Fruit fly (Drosophila melanogaster) whole organism, prepupa: ENCODE results near the gene Ork1.

Source experiments
- Blimp-1 ChIP-seq: fragments of 200-800 bp; sonication (Bioruptor generic); optimal IDR thresholded peaks from 3 replicates; lab custom pipeline; 2017; ENCODE audit warnings: missing biosample characterization, missing genetic modification characterization, mild to moderate bottlenecking, moderate library complexity, missing genetic modification reagents
- CG10631 ChIP-seq: fragments of 200-800 bp; sonication (Bioruptor generic); optimal IDR thresholded peaks from 2 replicates; lab custom pipeline; 2016; ENCODE audit warnings: missing biosample characterization, missing genetic modification characterization
- CG10669 ChIP-seq: fragments of 200-800 bp; sonication (Bioruptor generic); optimal IDR thresholded peaks from 3 replicates; lab custom pipeline; 2018; ENCODE audit warnings: missing biosample characterization, mild to moderate bottlenecking, missing genetic modification characterization, moderate library complexity
- CG11294 ChIP-seq: fragments of 200-800 bp; sonication (Bioruptor generic); IDR thresholded peaks from 2 replicates; pipeline ENCODE4 v1.3.6; 2022; ENCODE audit warnings: missing biosample characterization, missing genetic modification characterization
- CG11762 ChIP-seq: fragments of 200-800 bp; sonication (Bioruptor generic); optimal IDR thresholded peaks from 3 replicates; lab custom pipeline; 2016; ENCODE audit warnings: missing biosample characterization, missing genetic modification characterization; ENCODE audit not compliant: insufficient read depth
- CG1621 ChIP-seq: fragments of 200-800 bp; sonication (Bioruptor generic); optimal IDR thresholded peaks from 3 replicates; lab custom pipeline; 2018; ENCODE audit warnings: missing biosample characterization, mild to moderate bottlenecking, missing genetic modification characterization
- CG3032 ChIP-seq: fragments of 200-800 bp; optimal IDR thresholded peaks from 2 replicates; lab custom pipeline; 2019; ENCODE audit warnings: missing biosample characterization, mild to moderate bottlenecking, missing genetic modification characterization, moderate library complexity
- CG31627 ChIP-seq: fragments of 200-800 bp; sonication (Bioruptor generic); optimal IDR thresholded peaks from 3 replicates; lab custom pipeline; 2016; ENCODE audit warnings: missing biosample characterization, missing genetic modification characterization
- CG32006 ChIP-seq: fragments of 200-800 bp; sonication (Bioruptor generic); optimal IDR thresholded peaks from 3 replicates; lab custom pipeline; 2017; ENCODE audit warnings: missing biosample characterization, mild to moderate bottlenecking, missing genetic modification characterization
- CG34406 ChIP-seq: fragments of 200-800 bp; sonication (Bioruptor generic); optimal IDR thresholded peaks from 3 replicates; lab custom pipeline; 2016; ENCODE audit warnings: missing biosample characterization, missing genetic modification characterization
- CG3919 ChIP-seq: fragments of 200-800 bp; sonication (Bioruptor generic); optimal IDR thresholded peaks from 3 replicates; lab custom pipeline; 2016; ENCODE audit warnings: missing biosample characterization, missing genetic modification characterization
- CG4318 ChIP-seq: fragments of 200-800 bp; sonication (Bioruptor generic); optimal IDR thresholded peaks from 3 replicates; lab custom pipeline; 2017; ENCODE audit warnings: missing biosample characterization, mild to moderate bottlenecking, missing genetic modification characterization
- CG6163 ChIP-seq: fragments of 200-800 bp; sonication (Bioruptor generic); IDR thresholded peaks from 3 replicates; pipeline ENCODE4 v1.3.6; 2022; ENCODE audit warnings: missing biosample characterization, missing genetic modification characterization
- CG6276 ChIP-seq: fragments of 200-800 bp; sonication (Bioruptor generic); optimal IDR thresholded peaks from 2 replicates; lab custom pipeline; 2017; ENCODE audit warnings: missing biosample characterization, mild to moderate bottlenecking, missing genetic modification characterization
- CG6808 ChIP-seq: fragments of 200-800 bp; sonication (Bioruptor generic); optimal IDR thresholded peaks from 3 replicates; lab custom pipeline; 2017; ENCODE audit warnings: missing biosample characterization, missing genetic modification characterization, mild to moderate bottlenecking, moderate library complexity, missing genetic modification reagents
- CG6854 ChIP-seq: fragments of 200-800 bp; sonication (Bioruptor generic); optimal IDR thresholded peaks from 2 replicates; lab custom pipeline; 2017; ENCODE audit warnings: missing biosample characterization, mild to moderate bottlenecking, missing genetic modification characterization
- CG7368 ChIP-seq: fragments of 200-800 bp; sonication (Bioruptor generic); optimal IDR thresholded peaks from 3 replicates; lab custom pipeline; 2016; ENCODE audit warnings: missing biosample characterization, missing genetic modification characterization
- CG8119 ChIP-seq: fragments of 200-800 bp; sonication (Bioruptor generic); IDR thresholded peaks from 3 replicates; pipeline ENCODE4 v1.3.6; 2022; ENCODE audit warnings: missing biosample characterization, missing genetic modification characterization
- CG8319 ChIP-seq: fragments of 200-800 bp; sonication (Bioruptor generic); optimal IDR thresholded peaks from 3 replicates; lab custom pipeline; 2016; ENCODE audit warnings: missing biosample characterization, missing genetic modification characterization
- Eip75B ChIP-seq: fragments of 200-800 bp; sonication (Bioruptor generic); optimal IDR thresholded peaks from 3 replicates; lab custom pipeline; 2016; ENCODE audit warnings: missing biosample characterization, missing genetic modification characterization
- Eip78C ChIP-seq: fragments of 200-800 bp; sonication (Bioruptor generic); peaks from one replicate; lab custom pipeline; 2016; ENCODE audit warnings: missing biosample characterization, missing genetic modification characterization
- Ets21C ChIP-seq: fragments of 200-800 bp; sonication (Bioruptor generic); optimal IDR thresholded peaks from 3 replicates; lab custom pipeline; 2016; ENCODE audit warnings: missing biosample characterization, missing genetic modification characterization
- Ets96B ChIP-seq: fragments of 200-800 bp; optimal IDR thresholded peaks from 2 replicates; lab custom pipeline; 2019; ENCODE audit warnings: missing biosample characterization, mild to moderate bottlenecking, missing genetic modification characterization, moderate library complexity
- Gug ChIP-seq: fragments of 200-800 bp; sonication (Bioruptor generic); IDR thresholded peaks from 2 replicates; pipeline ENCODE4 v1.3.6; 2022; ENCODE audit warnings: missing biosample characterization, missing genetic modification characterization
- Hr38 ChIP-seq: sonication (Bioruptor generic); optimal IDR thresholded peaks from 2 replicates; lab custom pipeline; 2016; ENCODE audit warnings: missing biosample characterization, missing genetic modification characterization
- Hr39 ChIP-seq: fragments of 200-800 bp; sonication (Bioruptor generic); optimal IDR thresholded peaks from 2 replicates; lab custom pipeline; 2016; ENCODE audit warnings: missing biosample characterization, missing genetic modification characterization
- Lpt ChIP-seq: fragments of 200-800 bp; sonication (Bioruptor generic); optimal IDR thresholded peaks from 3 replicates; lab custom pipeline; 2016; ENCODE audit warnings: missing biosample characterization, missing genetic modification characterization
- Met ChIP-seq: fragments of 200-800 bp; sonication (Bioruptor generic); optimal IDR thresholded peaks from 3 replicates; lab custom pipeline; 2016; ENCODE audit warnings: missing biosample characterization, missing genetic modification characterization
- OdsH ChIP-seq: fragments of 200-800 bp; sonication (Bioruptor generic); optimal IDR thresholded peaks from 3 replicates; lab custom pipeline; 2016; ENCODE audit warnings: missing biosample characterization, missing genetic modification characterization
- Sox14 ChIP-seq: fragments of 200-800 bp; sonication (Bioruptor generic); optimal IDR thresholded peaks from 3 replicates; lab custom pipeline; 2016; ENCODE audit warnings: missing biosample characterization, missing genetic modification characterization
- Sox15 ChIP-seq: fragments of 200-800 bp; sonication (Bioruptor generic); optimal IDR thresholded peaks from 3 replicates; lab custom pipeline; 2016; ENCODE audit warnings: missing biosample characterization, missing genetic modification characterization
- acj6 ChIP-seq: fragments of 200-800 bp; sonication (Bioruptor generic); optimal IDR thresholded peaks from 3 replicates; lab custom pipeline; 2016; ENCODE audit warnings: missing biosample characterization, missing genetic modification characterization
- dac ChIP-seq: fragments of 200-800 bp; sonication (Bioruptor generic); optimal IDR thresholded peaks from 2 replicates; lab custom pipeline; 2017; ENCODE audit warnings: missing biosample characterization, mild to moderate bottlenecking, missing genetic modification characterization
- dsx ChIP-seq: fragments of 200-800 bp; optimal IDR thresholded peaks from 3 replicates; lab custom pipeline; 2019; ENCODE audit warnings: missing biosample characterization, mild to moderate bottlenecking, missing genetic modification characterization, moderate library complexity; ENCODE audit not compliant: poor library complexity, severe bottlenecking
- eg ChIP-seq: fragments of 200-800 bp; sonication (Bioruptor generic); IDR thresholded peaks from 3 replicates; pipeline ENCODE4 v1.3.6; 2022; ENCODE audit warnings: missing biosample characterization, missing genetic modification characterization
- esn ChIP-seq: fragments of 200-800 bp; sonication (Bioruptor generic); optimal IDR thresholded peaks from 2 replicates; lab custom pipeline; 2016; ENCODE audit warnings: missing biosample characterization, mild to moderate bottlenecking, missing genetic modification characterization, moderate library complexity
- fd59A ChIP-seq: fragments of 200-800 bp; sonication (Bioruptor generic); optimal IDR thresholded peaks from 2 replicates; lab custom pipeline; 2017; ENCODE audit warnings: missing biosample characterization, mild to moderate bottlenecking, missing genetic modification characterization, missing genetic modification reagents
- fd85E ChIP-seq: fragments of 200-800 bp; sonication (Bioruptor generic); optimal IDR thresholded peaks from 3 replicates; lab custom pipeline; 2016; ENCODE audit warnings: missing biosample characterization, missing genetic modification characterization
- fkh ChIP-seq: fragments of 200-800 bp; sonication (Bioruptor generic); optimal IDR thresholded peaks from 3 replicates; lab custom pipeline; 2017; ENCODE audit warnings: missing biosample characterization, mild to moderate bottlenecking, missing genetic modification characterization, moderate library complexity
- lz ChIP-seq: fragments of 200-800 bp; sonication (Bioruptor generic); optimal IDR thresholded peaks from 3 replicates; lab custom pipeline; 2016; ENCODE audit warnings: missing biosample characterization, missing genetic modification characterization
- net ChIP-seq: fragments of 200-800 bp; sonication (Bioruptor generic); optimal IDR thresholded peaks from 3 replicates; lab custom pipeline; 2016; ENCODE audit warnings: missing biosample characterization, missing genetic modification characterization
- pdm3 ChIP-seq: fragments of 200-800 bp; sonication (Bioruptor generic); optimal IDR thresholded peaks from 3 replicates; lab custom pipeline; 2016; ENCODE audit warnings: missing biosample characterization, missing genetic modification characterization
- salr ChIP-seq, 2 experiments: fragments of 200-800 bp; sonication (Bioruptor generic); optimal IDR thresholded peaks; 3 replicates each; lab custom pipeline; 2016 to 2018; ENCODE audit warnings: missing biosample characterization in 2 of 2, missing genetic modification characterization in 2 of 2, mild to moderate bottlenecking in 1 of 2
- spab ChIP-seq: fragments of 200-800 bp; sonication (Bioruptor generic); optimal IDR thresholded peaks from 2 replicates; lab custom pipeline; 2017; ENCODE audit warnings: missing biosample characterization, mild to moderate bottlenecking, missing genetic modification characterization, missing genetic modification reagents
- topi ChIP-seq: fragments of 200-800 bp; sonication (Bioruptor generic); optimal IDR thresholded peaks from 3 replicates; lab custom pipeline; 2016; ENCODE audit warnings: missing biosample characterization, missing genetic modification characterization
- vri ChIP-seq: fragments of 200-800 bp; sonication (Bioruptor generic); optimal IDR thresholded peaks from 3 replicates; lab custom pipeline; 2016; ENCODE audit warnings: missing biosample characterization, mild to moderate bottlenecking, missing genetic modification characterization

Gene Ork1

DNA sequence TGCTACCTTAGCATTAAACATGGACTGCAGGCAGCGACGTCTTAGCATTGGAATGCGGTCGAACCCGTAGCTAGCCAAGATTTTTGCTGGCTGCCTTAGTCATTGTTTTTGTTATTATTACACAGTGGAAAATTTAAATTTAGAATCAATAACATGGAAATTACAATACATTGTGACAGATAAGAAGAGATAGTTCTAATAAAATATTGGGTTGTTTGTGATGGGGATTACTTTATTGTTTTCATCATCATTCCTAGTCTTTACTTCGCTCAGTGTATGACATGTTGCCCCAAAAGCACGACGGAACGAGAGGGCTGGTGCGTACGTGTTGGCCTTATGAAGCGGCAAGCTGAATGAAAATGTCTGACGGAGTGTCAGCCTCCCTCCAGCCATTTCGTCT, 45.5 kb upstream of the Ork1 start (continued):
- TF ChIP-seq esn (GFP tag; lab: Kevin White, UChicago): peak; percentile 65
- peak; percentile 89 for TF ChIP-seq Eip75B (GFP tag; lab: Kevin White, UChicago)
- TF ChIP-seq Ets96B: peak; percentile 88
- peak; percentile 61 for TF ChIP-seq Hr39
- peak; percentile 52 for TF ChIP-seq CG31627 (GFP tag; lab: Kevin White, UChicago)
- TF ChIP-seq CG34406: peak; percentile 76
- TF ChIP-seq Gug (GFP tag; lab: Robert Waterston, UW): peak; percentile 80
- TF ChIP-seq CG6854 (GFP tag; lab: Kevin White, UChicago): no peak
- peak; percentile 17 for TF ChIP-seq fkh (GFP tag; lab: Kevin White, UChicago)
- peak; percentile 88 for TF ChIP-seq CG6808 (GFP tag; lab: Kevin White, UChicago)

DNA sequence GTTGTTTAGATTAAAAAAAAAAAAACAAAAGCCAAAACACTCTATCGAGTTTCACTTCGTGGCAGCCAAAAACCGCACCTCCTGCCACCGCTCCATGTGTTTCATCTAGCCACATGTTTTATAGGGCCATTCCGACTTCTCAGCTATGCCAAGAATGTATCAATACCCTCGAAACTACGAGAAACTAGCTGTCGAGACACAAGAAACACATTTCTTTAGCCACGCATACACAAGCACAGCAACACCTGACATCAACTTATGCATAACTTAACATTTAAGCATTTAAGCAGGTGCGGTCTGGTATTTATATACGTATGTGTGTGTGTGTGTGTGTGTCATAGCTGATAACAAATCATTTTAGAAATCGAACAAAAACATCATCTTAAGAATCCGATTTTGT, 44.5 kb upstream of the Ork1 start:
- no peak for TF ChIP-seq CG4318 (GFP tag; lab: Kevin White, UChicago)
- TF ChIP-seq Ets21C (GFP tag; lab: Kevin White, UChicago): no peak
- TF ChIP-seq CG6163 (GFP tag; lab: Robert Waterston, UW): no peak
- no peak for TF ChIP-seq CG6854 (GFP tag; lab: Kevin White, UChicago)
- TF ChIP-seq CG11294 (GFP tag; lab: Robert Waterston, UW): no peak
- no peak for TF ChIP-seq eg (GFP tag; lab: Robert Waterston, UW)
- TF ChIP-seq Lpt (GFP tag; lab: Kevin White, UChicago): no peak
- no peak for TF ChIP-seq CG10669 (GFP tag; lab: Kevin White, UChicago)
- TF ChIP-seq CG32006 (GFP tag; lab: Kevin White, UChicago): no peak
- no peak for TF ChIP-seq CG8119 (GFP tag; lab: Robert Waterston, UW)
- TF ChIP-seq CG7368 (GFP tag; lab: Kevin White, UChicago): no peak
- no peak for TF ChIP-seq salr (GFP tag; optimal IDR thresholded peaks at IDR 0.05; lab: Kevin White, UChicago)
- TF ChIP-seq pdm3 (GFP tag; lab: Kevin White, UChicago): no peak
- TF ChIP-seq CG11762 (GFP tag; lab: Kevin White, UChicago): no peak
- TF ChIP-seq CG3919: no peak
- TF ChIP-seq Gug (GFP tag; lab: Robert Waterston, UW): no peak
- no peak for TF ChIP-seq fd59A
- no peak for TF ChIP-seq CG10631 (GFP tag; lab: Kevin White, UChicago)
- no peak for TF ChIP-seq Hr39
- TF ChIP-seq Sox14: no peak

DNA sequence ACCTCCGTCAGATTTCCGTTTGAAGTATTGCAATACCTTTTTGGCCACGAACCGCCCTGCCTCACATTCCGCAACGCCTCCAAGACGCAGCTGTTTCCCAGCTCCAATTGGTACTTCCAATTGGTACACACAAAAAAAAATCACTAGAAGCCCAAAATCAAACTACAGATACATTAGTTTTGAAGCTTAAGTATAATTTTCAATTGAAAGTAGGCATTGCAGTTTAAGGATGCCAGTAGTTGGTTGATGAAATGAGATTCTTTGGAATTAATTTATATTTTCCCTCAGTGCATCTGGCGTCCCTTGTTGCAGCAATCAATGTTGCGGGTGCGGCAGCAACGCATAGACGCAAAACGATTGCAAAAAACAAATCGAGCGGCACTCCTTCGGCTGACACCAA, 42.7 kb upstream of the Ork1 start:
- TF ChIP-seq Hr38 (GFP tag; lab: Kevin White, UChicago) (no peak), CG8319 (GFP tag; lab: Kevin White, UChicago) (no peak), CG1621 (tag; lab: Kevin White, UChicago) (no peak), esn (GFP tag; lab: Kevin White, UChicago) (peak; percentile 39), Eip78C (GFP tag; lab: Kevin White, UChicago) (peak; percentile 49), lz (GFP tag; lab: Kevin White, UChicago) (peak; percentile 37), Blimp-1 (GFP tag; lab: Kevin White, UChicago) (no peak), Hr39 (peak; percentile 43), dac (GFP tag; lab: Kevin White, UChicago) (peak; percentile 31), Sox15 (GFP tag; lab: Kevin White, UChicago) (no peak), Eip75B (GFP tag; lab: Kevin White, UChicago) (peak; percentile 24), CG3919 (peak; percentile 53), acj6 (GFP tag; lab: Kevin White, UChicago) (peak; percentile 52), CG11762 (GFP tag; lab: Kevin White, UChicago) (no peak), Lpt (GFP tag; lab: Kevin White, UChicago) (no peak), spab (GFP tag; lab: Kevin White, UChicago) (no peak), fd85E (GFP tag; lab: Kevin White, UChicago) (no peak), CG3032 (no peak), CG10631 (GFP tag; lab: Kevin White, UChicago) (peak; percentile 30), CG32006 (GFP tag; lab: Kevin White, UChicago) (peak; percentile 69), eg (GFP tag; lab: Robert Waterston, UW) (peak; percentile 64), net (GFP tag; lab: Kevin White, UChicago) (peak; percentile 27), Met (peak; percentile 50), CG11294 (GFP tag; lab: Robert Waterston, UW) (peak; percentile 51; the same call in 1 of the 2 replicates), CG34406 (no peak), CG6276 (GFP tag; lab: Kevin White, UChicago) (peak; percentile 38), vri (GFP tag; lab: Kevin White, UChicago) (no peak), topi (GFP tag; lab: Kevin White, UChicago) (peak; percentile 40), CG6808 (GFP tag; lab: Kevin White, UChicago) (no peak), OdsH (GFP tag; lab: Kevin White, UChicago) (peak; percentile 57), CG31627 (GFP tag; lab: Kevin White, UChicago) (peak; percentile 19), dsx (GFP tag; lab: Kevin White, UChicago) (no peak)
